Fruit fly (Drosophila melanogaster): ENCODE results near the gene NELF-B.

Gene NELF-B

DNA sequence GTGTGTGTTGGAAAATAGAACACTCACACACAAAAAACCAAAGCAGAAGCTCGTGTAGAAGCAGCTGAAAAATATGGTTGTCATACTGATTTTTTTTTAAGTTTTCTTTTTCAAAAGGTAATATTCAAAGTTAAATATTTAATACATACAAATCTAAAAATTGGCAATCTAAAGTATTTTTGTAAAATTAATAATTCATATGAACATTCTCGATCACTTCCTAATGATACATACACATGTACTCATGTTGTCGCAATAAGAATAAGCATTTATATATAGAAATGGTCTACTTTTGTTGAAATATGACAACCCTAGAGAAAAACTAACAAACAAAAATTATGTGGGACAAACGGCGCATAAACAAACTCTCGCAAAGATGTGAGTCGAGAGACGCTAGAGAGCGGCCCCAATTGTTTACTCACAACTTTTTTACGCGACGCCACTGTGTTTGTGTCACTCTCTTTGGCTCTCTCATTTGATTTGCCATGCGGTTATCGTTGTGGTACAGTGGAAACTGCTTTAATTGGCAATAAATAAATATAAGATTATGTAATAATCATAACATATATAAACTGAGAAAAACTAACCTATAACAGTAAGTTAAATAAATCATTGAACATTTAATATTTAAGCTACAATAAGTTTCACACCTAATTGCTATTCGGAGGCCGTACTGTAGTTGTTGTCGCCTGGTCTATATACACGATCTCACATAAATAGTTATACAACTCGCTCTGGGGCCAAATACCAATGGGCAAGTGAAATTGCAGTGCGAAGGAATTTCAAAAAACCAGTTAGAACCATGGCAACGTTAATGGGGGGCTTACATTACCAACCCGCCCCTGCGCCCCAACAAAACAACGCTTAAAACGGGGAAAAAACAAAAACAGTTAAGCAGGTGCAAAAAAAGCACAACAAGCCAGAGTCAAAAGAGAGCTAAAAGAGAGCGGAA lies 21.5 kb downstream of the NELF-B start (continued):
- TF ChIP-seq HLH106 (tag; optimal IDR thresholded peaks at IDR 0.05) (peak; percentile 99), Mio (GFP tag; optimal IDR thresholded peaks at IDR 0.05) (peak; percentile 39), foxo (GFP tag; optimal IDR thresholded peaks at IDR 0.05) (peak in 1 of 2 experiments; percentile 99)

DNA sequence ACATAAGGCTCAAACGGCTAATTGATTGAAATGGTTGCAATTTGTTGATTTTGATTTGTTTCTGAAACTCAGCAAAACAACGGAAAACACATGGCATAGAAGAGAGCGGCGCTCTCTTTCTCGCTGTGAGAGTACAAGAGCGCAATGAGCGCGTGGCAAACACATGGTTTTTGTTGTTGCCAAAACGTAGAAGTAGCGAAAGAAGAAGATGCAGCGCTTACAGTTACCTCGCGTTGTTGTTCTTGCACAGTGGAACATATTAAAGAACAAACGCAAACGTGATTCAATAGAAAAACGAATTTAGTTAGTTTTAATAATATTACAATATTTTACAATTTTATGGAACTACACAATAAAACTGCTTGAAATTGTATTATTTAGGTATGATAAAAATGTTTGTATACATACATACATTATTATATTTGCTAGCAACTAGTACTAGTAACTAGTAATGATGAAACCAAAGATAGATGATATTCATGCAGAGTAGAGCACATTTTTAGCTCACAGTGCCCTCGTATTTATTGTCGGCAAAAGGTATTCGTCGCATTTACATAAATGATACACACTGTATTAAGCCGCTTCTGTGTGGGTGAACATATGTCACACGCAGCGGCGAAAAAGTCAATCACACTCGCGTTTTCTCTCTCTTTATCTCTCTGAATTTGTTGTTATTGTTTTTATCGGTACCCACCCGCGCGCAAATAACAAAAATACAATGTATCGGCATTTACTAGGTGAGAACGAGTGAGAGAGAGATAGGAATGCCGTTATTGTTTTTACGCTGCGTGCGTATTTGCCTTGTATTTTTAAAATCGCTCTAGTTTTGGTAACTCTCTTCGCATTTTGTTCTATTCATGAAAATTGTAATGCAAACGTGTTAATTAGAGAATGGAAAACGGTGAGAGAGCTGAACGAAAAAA lies 22.7 kb downstream of the NELF-B start:
- TF ChIP-seq Sp1 (GFP tag; optimal IDR thresholded peaks at IDR 0.05): peak; percentile 94
- TF ChIP-seq Dfd (GFP tag; optimal IDR thresholded peaks at IDR 0.05): peak; percentile 30
- peak; percentile 11 for TF ChIP-seq Mio (GFP tag; optimal IDR thresholded peaks at IDR 0.05)
- TF ChIP-seq brk (GFP tag; optimal IDR thresholded peaks at IDR 0.05): peak; percentile 80
- no peak for TF ChIP-seq jim (GFP tag; optimal IDR thresholded peaks at IDR 0.05)
- TF ChIP-seq Vsx2 (GFP tag; optimal IDR thresholded peaks at IDR 0.05; ENCODE audit: partially characterized antibody): peak; percentile 59
- peak; percentile 93 for TF ChIP-seq dmrt93B (GFP tag; optimal IDR thresholded peaks at IDR 0.05)
- peak; percentile 92 for TF ChIP-seq psq (GFP tag; optimal IDR thresholded peaks at IDR 0.05)
- TF ChIP-seq sage (GFP tag; optimal IDR thresholded peaks at IDR 0.05): peak; percentile 57
- TF ChIP-seq HLH106 (tag; optimal IDR thresholded peaks at IDR 0.05): peak; percentile 94
- peak; percentile 94 for TF ChIP-seq fru (GFP tag; optimal IDR thresholded peaks at IDR 0.05)
- peak in 1 of 2 experiments; percentile 96 for TF ChIP-seq foxo (GFP tag; optimal IDR thresholded peaks at IDR 0.05)
- peak; percentile 29 for TF ChIP-seq GATAd (GFP tag; optimal IDR thresholded peaks at IDR 0.05)
- peak; percentile 46 for TF ChIP-seq tai (GFP tag; optimal IDR thresholded peaks at IDR 0.05)
- peak; percentile 94 for TF ChIP-seq OdsH (GFP tag; optimal IDR thresholded peaks at IDR 0.05)
- TF ChIP-seq lola (GFP tag; optimal IDR thresholded peaks at IDR 0.05): no peak
- no peak for TF ChIP-seq pan (optimal IDR thresholded peaks at IDR 0.05)
- TF ChIP-seq h (GFP tag; optimal IDR thresholded peaks at IDR 0.05): peak; percentile 95
- peak; percentile 36 for TF ChIP-seq Rel (GFP tag; optimal IDR thresholded peaks at IDR 0.05)
- no peak for TF ChIP-seq Rel (tag; optimal IDR thresholded peaks at IDR 0.05)
- TF ChIP-seq usp (GFP tag; optimal IDR thresholded peaks at IDR 0.05): no peak
- peak; percentile 14 for TF ChIP-seq dsf (GFP tag; optimal IDR thresholded peaks at IDR 0.05; ENCODE audit: borderline replicate concordance)
- peak; percentile 86 for TF ChIP-seq br (GFP tag; optimal IDR thresholded peaks at IDR 0.05)
- no peak for TF ChIP-seq CrebA (GFP tag; optimal IDR thresholded peaks at IDR 0.05; ENCODE audit: borderline replicate concordance)
- no peak for TF ChIP-seq Myc (optimal IDR thresholded peaks at IDR 0.05)
- TF ChIP-seq sv (GFP tag; optimal IDR thresholded peaks at IDR 0.05): peak; percentile 91
- TF ChIP-seq N (GFP tag; optimal IDR thresholded peaks at IDR 0.05): no peak
- peak; percentile 86 for TF ChIP-seq Dif (GFP tag; optimal IDR thresholded peaks at IDR 0.05; ENCODE audit: partially characterized antibody)
- TF ChIP-seq CG9705 (GFP tag; optimal IDR thresholded peaks at IDR 0.05): peak; percentile 82
- TF ChIP-seq Abd-B (GFP tag; optimal IDR thresholded peaks at IDR 0.05): no peak
- TF ChIP-seq Jra (GFP tag; optimal IDR thresholded peaks at IDR 0.05): peak; percentile 49
- peak; percentile 11 for TF ChIP-seq Hr83 (GFP tag; optimal IDR thresholded peaks at IDR 0.05; ENCODE audit: poor library complexity, severe bottlenecking)
- peak; percentile 73 for TF ChIP-seq woc (GFP tag; optimal IDR thresholded peaks at IDR 0.05)
- peak; percentile 72 for TF ChIP-seq Hnf4 (GFP tag; optimal IDR thresholded peaks at IDR 0.05)
- peak; percentile 95 for TF ChIP-seq rgr (GFP tag; optimal IDR thresholded peaks at IDR 0.05)
- TF ChIP-seq CG32264 (GFP tag; optimal IDR thresholded peaks at IDR 0.05): peak; percentile 36
- TF ChIP-seq Hr78 (GFP tag; optimal IDR thresholded peaks at IDR 0.05): no peak
- TF ChIP-seq dl (GFP tag; optimal IDR thresholded peaks at IDR 0.05; ENCODE audit: insufficient read depth in 1 of 2, partially characterized antibody in 2 of 2): peak; percentile 78 to 85
- TF ChIP-seq ey (GFP tag; optimal IDR thresholded peaks at IDR 0.05): peak; percentile 91
